Worm (Caenorhabditis elegans) whole organism, L1 larva: ENCODE results near the gene cdc-48.1.

Experiments used
- C04F5.9 ChIP-seq: sonication (generic microtip); optimal IDR thresholded peaks from 2 replicates; lab custom pipeline; 2016; ENCODE audit warnings: missing genetic modification characterization, missing compliant biosample characterization
- C16A3.4 ChIP-seq: fragments of 150-350 bp; optimal IDR thresholded peaks from 2 replicates; lab custom pipeline; 2014; ENCODE audit warnings: missing biosample characterization, missing genetic modification characterization
- C34B4.2 ChIP-seq: sonication (generic microtip); optimal IDR thresholded peaks from 2 replicates; lab custom pipeline; 2017; ENCODE audit warnings: mild to moderate bottlenecking, missing genetic modification characterization, missing compliant biosample characterization
- aha-1 ChIP-seq: fragments of 150-350 bp; optimal IDR thresholded peaks from 2 replicates; lab custom pipeline; 2014; ENCODE audit warnings: missing biosample characterization, missing genetic modification characterization
- alr-1 ChIP-seq: fragments of 200-800 bp; sonication (Bioruptor generic); optimal IDR thresholded peaks from 2 replicates; lab custom pipeline; 2018; ENCODE audit warnings: borderline replicate concordance, mild to moderate bottlenecking, missing genetic modification characterization, missing compliant biosample characterization
- aly-2 ChIP-seq: fragments of 150-350 bp; optimal IDR thresholded peaks from 2 replicates; lab custom pipeline; 2014; ENCODE audit warnings: missing biosample characterization, missing genetic modification characterization
- ama-1 ChIP-seq: fragments of 150-350 bp; optimal IDR thresholded peaks from 2 replicates; lab custom pipeline; 2014
- ceh-88 ChIP-seq: fragments of 200-800 bp; sonication (Bioruptor generic); IDR thresholded peaks from 2 replicates; pipeline ENCODE4 v1.3.6; 2022; ENCODE audit warnings: missing genetic modification characterization, missing compliant biosample characterization
- ces-1 ChIP-seq: fragments of 150-350 bp; optimal IDR thresholded peaks from 2 replicates; lab custom pipeline; 2014; ENCODE audit warnings: missing biosample characterization, missing genetic modification reagents, missing genetic modification characterization
- efl-1 ChIP-seq, 4 experiments: fragments of 150-350 bp; optimal IDR thresholded peaks in 3 of 4; peaks in 1 of 4; 1 replicate in 1 of 4; 2 replicates in 3 of 4; lab custom pipeline; 2014; ENCODE audit warnings: missing biosample characterization in 2 of 4, missing genetic modification characterization in 2 of 4, missing genetic modification reagents in 2 of 4
- egl-13 ChIP-seq: sonication (generic microtip); optimal IDR thresholded peaks from 2 replicates; lab custom pipeline; 2016; ENCODE audit warnings: missing genotype, missing genetic modification reagents, missing genetic modification characterization, missing compliant biosample characterization
- elt-3 ChIP-seq, 6 experiments: fragments of 150-350 bp in 1 of 6; sonication (generic microtip); optimal IDR thresholded peaks; 2 replicates each; lab custom pipeline; 2017 to 2018; ENCODE audit warnings: missing biosample characterization in 6 of 6, missing genetic modification characterization in 6 of 6, inconsistent platforms in 1 of 6
- fkh-4 ChIP-seq: sonication (generic microtip); optimal IDR thresholded peaks from 2 replicates; lab custom pipeline; 2016; ENCODE audit warnings: missing compliant biosample characterization, missing genetic modification characterization, borderline replicate concordance
- grh-1 ChIP-seq: fragments of 200-800 bp; sonication (Bioruptor generic); IDR thresholded peaks from 2 replicates; pipeline ENCODE4 v1.3.6; 2022; ENCODE audit warnings: missing genetic modification reagents, missing genetic modification characterization, missing compliant biosample characterization
- hlh-4 ChIP-seq: sonication (generic microtip); optimal IDR thresholded peaks from 2 replicates; lab custom pipeline; 2016; ENCODE audit warnings: mild to moderate bottlenecking, missing genetic modification characterization, missing compliant biosample characterization
- hpl-2 ChIP-seq: fragments of 150-350 bp; optimal IDR thresholded peaks from 2 replicates; lab custom pipeline; 2014; ENCODE audit warnings: missing biosample characterization, missing genetic modification reagents, missing genetic modification characterization
- mab-9 ChIP-seq: fragments of 200-800 bp; sonication (Bioruptor generic); IDR thresholded peaks from 2 replicates; pipeline ENCODE4 v1.3.6; 2022; ENCODE audit warnings: missing genetic modification reagents, missing genetic modification characterization, missing compliant biosample characterization
- mdl-1 ChIP-seq, 2 experiments: fragments of 150-350 bp; optimal IDR thresholded peaks; 2 replicates each; lab custom pipeline; 2014 to 2017; ENCODE audit warnings: missing biosample characterization in 2 of 2, missing genetic modification characterization in 2 of 2, inconsistent platforms in 1 of 2
- nhr-11 ChIP-seq: fragments of 150-350 bp; optimal IDR thresholded peaks from 2 replicates; lab custom pipeline; 2014; ENCODE audit warnings: missing biosample characterization, missing genetic modification characterization
- nhr-19 ChIP-seq: fragments of 200-800 bp; sonication (Bioruptor generic); conservative IDR thresholded peaks from 2 replicates; pipeline ENCODE4 v1.3.6; 2022; ENCODE audit warnings: missing genetic modification characterization, missing compliant biosample characterization
- nhr-28 ChIP-seq: fragments of 150-350 bp; optimal IDR thresholded peaks from 2 replicates; lab custom pipeline; 2014; ENCODE audit warnings: missing biosample characterization, missing genetic modification characterization
- nhr-47 ChIP-seq: sonication (generic microtip); optimal IDR thresholded peaks from 2 replicates; lab custom pipeline; 2016; ENCODE audit warnings: mild to moderate bottlenecking, missing genetic modification characterization, moderate library complexity, missing compliant biosample characterization
- nhr-71 ChIP-seq: sonication (generic microtip); optimal IDR thresholded peaks from 2 replicates; lab custom pipeline; 2016; ENCODE audit warnings: mild to moderate bottlenecking, missing genetic modification characterization, moderate library complexity, missing compliant biosample characterization
- nhr-76 ChIP-seq: sonication (generic microtip); optimal IDR thresholded peaks from 2 replicates; lab custom pipeline; 2017; ENCODE audit warnings: missing biosample characterization, missing genetic modification characterization
- nhr-84 ChIP-seq: sonication (generic microtip); optimal IDR thresholded peaks from 2 replicates; lab custom pipeline; 2017; ENCODE audit warnings: missing biosample characterization, missing genetic modification characterization
- rnt-1 ChIP-seq: sonication (generic microtip); optimal IDR thresholded peaks from 2 replicates; lab custom pipeline; 2016; ENCODE audit warnings: mild to moderate bottlenecking, missing genetic modification characterization, moderate library complexity, missing compliant biosample characterization
- snpc-4 ChIP-seq: fragments of 150-350 bp; optimal IDR thresholded peaks from 2 replicates; lab custom pipeline; 2014; ENCODE audit warnings: missing biosample characterization, missing genetic modification characterization
- sptf-1 ChIP-seq: fragments of 150-350 bp; optimal IDR thresholded peaks from 2 replicates; lab custom pipeline; 2014; ENCODE audit warnings: missing biosample characterization, missing genetic modification characterization
- unc-62 ChIP-seq: fragments of 150-350 bp; optimal IDR thresholded peaks from 2 replicates; lab custom pipeline; 2014; ENCODE audit warnings: missing biosample characterization, missing genetic modification reagents, missing genetic modification characterization
- unc-86 ChIP-seq: sonication (generic microtip); optimal IDR thresholded peaks from 2 replicates; lab custom pipeline; 2016; ENCODE audit warnings: missing genetic modification characterization, missing compliant biosample characterization
- xbp-1 ChIP-seq: sonication (generic microtip); optimal IDR thresholded peaks from 2 replicates; lab custom pipeline; 2016; ENCODE audit warnings: missing genetic modification characterization, missing compliant biosample characterization
- zag-1 ChIP-seq: fragments of 150-350 bp; optimal IDR thresholded peaks from 2 replicates; lab custom pipeline; 2014; ENCODE audit warnings: missing biosample characterization, missing genetic modification characterization

The cdc-48.1 gene

DNA sequence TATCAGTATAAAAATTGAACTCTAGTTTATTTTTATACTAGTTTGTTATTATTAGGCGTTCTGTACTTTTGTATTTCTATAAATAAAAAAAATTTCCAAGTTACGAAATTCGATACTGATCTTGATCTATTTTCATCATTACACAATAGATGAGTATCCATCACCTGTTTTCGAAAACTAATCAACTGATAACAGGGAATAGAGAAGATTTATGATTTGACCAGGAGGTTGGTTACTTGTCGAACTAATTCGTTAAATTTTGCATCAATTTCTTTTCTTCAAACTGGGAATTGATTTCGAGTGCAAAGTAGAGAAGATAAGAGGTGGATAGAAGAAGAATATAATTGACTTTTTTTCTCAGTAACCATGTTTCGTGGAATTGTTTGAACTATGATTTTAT lies 47.8 kb downstream of the cdc-48.1 start (continued):
- TF ChIP-seq nhr-76 (tag; lab: Kevin White, UChicago) (no peak), nhr-84 (tag; lab: Kevin White, UChicago) (no peak), ceh-88 (GFP tag; lab: Robert Waterston, UW) (no peak), C04F5.9 (tag; lab: Kevin White, UChicago) (no peak)

ce11 chrII:10513377-10513776 lies 49.8 kb downstream of the cdc-48.1 start:
- TF ChIP-seq aly-2 (tag; lab: Kevin White, UChicago) (no peak), mdl-1 (tag; optimal IDR thresholded peaks at IDR 0.05; lab: Kevin White, UChicago) (no peak), C04F5.9 (tag; lab: Kevin White, UChicago) (no peak), mab-9 (no peak), egl-13 (no peak), nhr-47 (tag; lab: Kevin White, UChicago) (no peak), xbp-1 (tag; lab: Kevin White, UChicago) (no peak), alr-1 (tag; lab: Kevin White, UChicago) (no peak), efl-1 (optimal IDR thresholded peaks at IDR 0.05; lab: Kevin White, UChicago) (no peak), efl-1 (GFP tag; optimal IDR thresholded peaks at IDR 0.05 in 1 of 2; lab: Kevin White, UChicago) (no peak), elt-3 (tag; optimal IDR thresholded peaks at IDR 0.05; lab: Kevin White, UChicago) (no peak), grh-1 (GFP tag; lab: Robert Waterston, UW) (no peak), snpc-4 (tag; lab: Kevin White, UChicago) (no peak), rnt-1 (tag; lab: Kevin White, UChicago) (no peak), fkh-4 (tag; lab: Kevin White, UChicago) (no peak), ces-1 (GFP tag; lab: Kevin White, UChicago) (no peak), ceh-88 (GFP tag; lab: Robert Waterston, UW) (no peak), hpl-2 (GFP tag; lab: Kevin White, UChicago) (no peak), C34B4.2 (tag; lab: Kevin White, UChicago) (no peak), nhr-28 (tag; lab: Kevin White, UChicago) (no peak), aha-1 (tag; lab: Kevin White, UChicago) (no peak)

DNA sequence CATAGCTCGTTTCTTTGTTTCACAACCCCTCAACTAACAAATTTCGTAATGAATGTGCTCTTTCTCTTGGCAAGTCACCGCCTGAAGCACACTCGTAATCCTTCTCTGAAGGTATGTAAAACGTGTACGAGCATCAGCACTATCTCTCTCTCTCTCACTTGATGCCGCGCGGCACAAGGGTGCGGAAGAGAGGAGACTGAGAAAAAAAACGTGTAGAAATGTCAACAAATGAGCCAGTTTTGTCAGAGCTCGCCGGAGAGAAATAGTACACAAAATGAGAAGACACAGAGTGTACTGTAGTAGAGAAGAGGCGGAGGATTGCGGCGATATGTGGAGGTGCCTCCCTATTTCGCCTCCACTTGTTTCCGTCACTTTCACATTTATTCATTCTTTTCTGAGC lies 53.0 kb downstream of the cdc-48.1 start, which contains the start of gene F59B10.3:
F59B10.3 (plus strand) TSS at position 301 of the 400 bp plus-strand sequence.
- TF ChIP-seq nhr-11 (tag; lab: Kevin White, UChicago), result no peak
- no peak for TF ChIP-seq nhr-71
- no peak for TF ChIP-seq fkh-4 (tag; lab: Kevin White, UChicago)
- TF ChIP-seq sptf-1 (tag; lab: Kevin White, UChicago), result no peak
- TF ChIP-seq unc-86 (tag; lab: Kevin White, UChicago), result no peak
- TF ChIP-seq C16A3.4, result no peak
- no peak for TF ChIP-seq hlh-4 (tag; lab: Kevin White, UChicago)
- no peak for TF ChIP-seq ama-1 (lab: Kevin White, UChicago)
- TF ChIP-seq ceh-88 (GFP tag; lab: Robert Waterston, UW), result no peak
- TF ChIP-seq unc-62, result no peak
- TF ChIP-seq nhr-76 (tag; lab: Kevin White, UChicago), result no peak
- no peak for TF ChIP-seq nhr-19 (GFP tag; lab: Robert Waterston, UW)
- no peak for TF ChIP-seq zag-1 (tag; lab: Kevin White, UChicago)
